Worm (Caenorhabditis elegans) whole organism, young adult: ENCODE data around the gene nhr-4.
A peak's percentile ranks its signal among the peaks of the same experiment; 100 is the strongest.

Source experiments
- B0019.2 ChIP-seq: fragments of 200-800 bp; sonication (Bioruptor generic); conservative IDR thresholded peaks from 2 replicates; pipeline ENCODE4 v1.3.6; 2022; ENCODE audit warnings: missing genetic modification reagents, missing genetic modification characterization, missing compliant biosample characterization
- B0035.1 ChIP-seq: sonication (generic microtip); optimal IDR thresholded peaks from 2 replicates; lab custom pipeline; 2016; ENCODE audit warnings: missing genetic modification characterization, mild to moderate bottlenecking, missing compliant biosample characterization, missing genotype, missing genetic modification reagents
- B0336.3 ChIP-seq: fragments of 200-800 bp; sonication (Bioruptor generic); IDR thresholded peaks from 2 replicates; pipeline ENCODE4 v1.3.6; 2022; ENCODE audit warnings: missing genetic modification characterization, missing compliant biosample characterization
- C06A6.2 ChIP-seq: fragments of 200-800 bp; sonication (Bioruptor generic); conservative IDR thresholded peaks from 2 replicates; pipeline ENCODE4 v1.3.6; 2022; ENCODE audit warnings: missing genetic modification characterization, missing compliant biosample characterization
- D2030.7 ChIP-seq: fragments of 200-800 bp; sonication (Bioruptor generic); IDR thresholded peaks from 2 replicates; pipeline ENCODE4 v1.3.6; 2022; ENCODE audit warnings: missing genetic modification reagents, missing genetic modification characterization, missing compliant biosample characterization
- F10E7.11 ChIP-seq: sonication (generic microtip); optimal IDR thresholded peaks from 2 replicates; lab custom pipeline; 2017; ENCODE audit warnings: mild to moderate bottlenecking, missing genetic modification characterization, moderate library complexity, missing compliant biosample characterization
- F33H1.4 ChIP-seq: fragments of 200-800 bp; sonication (Bioruptor generic); IDR thresholded peaks from 2 replicates; pipeline ENCODE4 v1.3.6; 2022; ENCODE audit warnings: missing genetic modification reagents, missing genetic modification characterization, missing compliant biosample characterization
- F55B11.4 ChIP-seq: sonication (generic microtip); optimal IDR thresholded peaks from 2 replicates; lab custom pipeline; 2016; ENCODE audit warnings: missing compliant biosample characterization, missing genetic modification characterization, borderline replicate concordance; ENCODE audit not compliant: insufficient read depth
- K12H6.12 ChIP-seq: fragments of 200-800 bp; sonication (Bioruptor generic); optimal IDR thresholded peaks from 2 replicates; lab custom pipeline; 2018; ENCODE audit warnings: mild to moderate bottlenecking, missing genetic modification characterization, missing compliant biosample characterization
- T07F8.4 ChIP-seq: sonication (generic microtip); optimal IDR thresholded peaks from 2 replicates; lab custom pipeline; 2016; ENCODE audit warnings: mild to moderate bottlenecking, missing genetic modification characterization, moderate library complexity, missing compliant biosample characterization
- T26A5.8 ChIP-seq: sonication (generic microtip); optimal IDR thresholded peaks from 2 replicates; lab custom pipeline; 2016; ENCODE audit warnings: missing genetic modification characterization, missing compliant biosample characterization
- Y53F4B.3 ChIP-seq: fragments of 200-800 bp; sonication (Bioruptor generic); IDR thresholded peaks from 2 replicates; pipeline ENCODE4 v1.3.6; 2022; ENCODE audit warnings: missing genetic modification reagents, missing genetic modification characterization, missing compliant biosample characterization
- Y56A3A.18 ChIP-seq: fragments of 200-800 bp; sonication (Bioruptor generic); IDR thresholded peaks from 2 replicates; pipeline ENCODE4 v1.3.6; 2022; ENCODE audit warnings: missing genetic modification reagents, missing genetic modification characterization, missing compliant biosample characterization
- Y79H2A.3 ChIP-seq: fragments of 200-800 bp; sonication (Bioruptor generic); conservative IDR thresholded peaks from 2 replicates; pipeline ENCODE4 v1.3.6; 2022; ENCODE audit warnings: missing genetic modification reagents, missing genetic modification characterization, missing compliant biosample characterization
- ama-1 ChIP-seq, 3 experiments: fragments of 150-350 bp in 1 of 3; sonication (generic microtip) in 2 of 3; optimal IDR thresholded peaks; 2 replicates each; lab custom pipeline; 2014 to 2018; ENCODE audit warnings: missing biosample characterization in 2 of 3, missing genetic modification characterization in 2 of 3, missing genetic modification reagents in 2 of 3
- atf-7 ChIP-seq: sonication (generic microtip); optimal IDR thresholded peaks from 2 replicates; lab custom pipeline; 2017; ENCODE audit warnings: mild to moderate bottlenecking, missing genetic modification characterization, missing compliant biosample characterization
- attf-3 ChIP-seq: fragments of 200-800 bp; sonication (Bioruptor generic); conservative IDR thresholded peaks from 2 replicates; pipeline ENCODE4 v1.3.6; 2022; ENCODE audit warnings: missing genetic modification reagents, missing genetic modification characterization, missing compliant biosample characterization
- attf-6 ChIP-seq: fragments of 200-800 bp; sonication (Bioruptor generic); IDR thresholded peaks from 2 replicates; pipeline ENCODE4 v1.3.6; 2022; ENCODE audit warnings: missing genetic modification reagents, missing genetic modification characterization, missing compliant biosample characterization
- bed-2 ChIP-seq: fragments of 200-800 bp; sonication (Bioruptor generic); IDR thresholded peaks from 2 replicates; pipeline ENCODE4 v1.3.6; 2022; ENCODE audit warnings: missing genetic modification reagents, missing genetic modification characterization, missing compliant biosample characterization
- cebp-1 ChIP-seq, 2 experiments: fragments of 200-800 bp in 1 of 2; sonication (Bioruptor generic) in 1 of 2; sonication (generic microtip) in 1 of 2; IDR thresholded peaks in 1 of 2; optimal IDR thresholded peaks in 1 of 2; 2 replicates each; pipeline versions ENCODE4 v1.3.6 to Lab custom; 2017 to 2022; ENCODE audit warnings: missing compliant biosample characterization in 2 of 2, missing genetic modification characterization in 2 of 2, mild to moderate bottlenecking in 1 of 2, missing genetic modification reagents in 1 of 2, moderate library complexity in 1 of 2
- cebp-2 ChIP-seq: fragments of 200-800 bp; sonication (Bioruptor generic); IDR thresholded peaks from 2 replicates; pipeline ENCODE4 v1.3.6; 2022; ENCODE audit warnings: missing genetic modification characterization, missing compliant biosample characterization
- ceh-27 ChIP-seq: fragments of 200-800 bp; sonication (Bioruptor generic); optimal IDR thresholded peaks from 2 replicates; lab custom pipeline; 2018; ENCODE audit warnings: mild to moderate bottlenecking, missing genetic modification characterization, moderate library complexity, missing compliant biosample characterization
- ceh-58 ChIP-seq: fragments of 200-800 bp; sonication (Bioruptor generic); IDR thresholded peaks from 2 replicates; pipeline ENCODE4 v1.3.6; 2022; ENCODE audit warnings: missing genetic modification characterization, missing compliant biosample characterization
- ceh-91 ChIP-seq: fragments of 200-800 bp; sonication (Bioruptor generic); IDR thresholded peaks from 2 replicates; pipeline ENCODE4 v1.3.6; 2022; ENCODE audit warnings: missing genetic modification reagents, missing genetic modification characterization, missing compliant biosample characterization
- chd-7 ChIP-seq: sonication (generic microtip); optimal IDR thresholded peaks from 2 replicates; lab custom pipeline; 2016; ENCODE audit warnings: mild to moderate bottlenecking, missing genetic modification characterization, moderate library complexity, missing compliant biosample characterization
- die-1 ChIP-seq: sonication (generic microtip); optimal IDR thresholded peaks from 2 replicates; lab custom pipeline; 2016; ENCODE audit warnings: missing genotype, mild to moderate bottlenecking, missing genetic modification characterization, missing compliant biosample characterization
- dox-1 ChIP-seq: fragments of 200-800 bp; sonication (Bioruptor generic); IDR thresholded peaks from 2 replicates; pipeline ENCODE4 v1.3.6; 2022; ENCODE audit warnings: missing genetic modification reagents, missing genetic modification characterization, missing compliant biosample characterization
- egl-44 ChIP-seq: fragments of 200-800 bp; sonication (Bioruptor generic); IDR thresholded peaks from 2 replicates; pipeline ENCODE4 v1.3.6; 2022; ENCODE audit warnings: missing genetic modification reagents, missing genetic modification characterization, missing compliant biosample characterization
- ekl-4 ChIP-seq: fragments of 200-800 bp; sonication (Bioruptor generic); IDR thresholded peaks from 2 replicates; pipeline ENCODE4 v1.3.6; 2022; ENCODE audit warnings: missing genetic modification reagents, missing genetic modification characterization, missing compliant biosample characterization
- him-1 ChIP-seq: sonication (generic microtip); optimal IDR thresholded peaks from 2 replicates; lab custom pipeline; 2016; ENCODE audit warnings: missing genotype, missing genetic modification reagents, missing genetic modification characterization, missing compliant biosample characterization
- hsf-1 ChIP-seq: fragments of 200-800 bp; sonication (Bioruptor generic); IDR thresholded peaks from 2 replicates; pipeline ENCODE4 v1.3.6; 2022; ENCODE audit warnings: missing genetic modification reagents, missing genetic modification characterization, missing compliant biosample characterization
- let-526 ChIP-seq: fragments of 200-800 bp; sonication (Bioruptor generic); IDR thresholded peaks from 2 replicates; pipeline ENCODE4 v1.3.6; 2022; ENCODE audit warnings: missing genetic modification reagents, missing genetic modification characterization, missing compliant biosample characterization
- lin-26 ChIP-seq: fragments of 200-800 bp; sonication (Bioruptor generic); IDR thresholded peaks from 2 replicates; pipeline ENCODE4 v1.3.6; 2022; ENCODE audit warnings: missing genetic modification reagents, missing genetic modification characterization, missing compliant biosample characterization
- lir-1 ChIP-seq: fragments of 200-800 bp; sonication (Bioruptor generic); conservative IDR thresholded peaks from 2 replicates; pipeline ENCODE4 v1.3.6; 2022; ENCODE audit warnings: missing genetic modification reagents, missing genetic modification characterization, missing compliant biosample characterization
- madf-3 ChIP-seq: fragments of 200-800 bp; sonication (Bioruptor generic); IDR thresholded peaks from 2 replicates; pipeline ENCODE4 v1.3.6; 2022; ENCODE audit warnings: missing genetic modification reagents, missing genetic modification characterization, missing compliant biosample characterization
- mel-28 ChIP-seq: sonication (generic microtip); optimal IDR thresholded peaks from 2 replicates; lab custom pipeline; 2016; ENCODE audit warnings: borderline replicate concordance, mild to moderate bottlenecking, missing genetic modification characterization, missing compliant biosample characterization
- mxl-1 ChIP-seq: sonication (generic microtip); optimal IDR thresholded peaks from 2 replicates; lab custom pipeline; 2016; ENCODE audit warnings: missing genetic modification characterization, missing compliant biosample characterization
- nfyb-1 ChIP-seq: fragments of 200-800 bp; sonication (Bioruptor generic); IDR thresholded peaks from 2 replicates; pipeline ENCODE4 v1.3.6; 2022; ENCODE audit warnings: missing genetic modification reagents, missing genetic modification characterization, missing compliant biosample characterization
- nhr-90 ChIP-seq: sonication (generic microtip); optimal IDR thresholded peaks from 2 replicates; lab custom pipeline; 2016; ENCODE audit warnings: missing genotype, mild to moderate bottlenecking, missing genetic modification characterization, missing compliant biosample characterization
- repo-1 ChIP-seq: sonication (generic microtip); optimal IDR thresholded peaks from 2 replicates; lab custom pipeline; 2017; ENCODE audit warnings: mild to moderate bottlenecking, missing genetic modification characterization, missing compliant biosample characterization
- rpc-1 ChIP-seq, 2 experiments: fragments of 150-350 bp in 1 of 2; sonication (generic microtip) in 1 of 2; optimal IDR thresholded peaks; 2 replicates each; lab custom pipeline; 2014 to 2018; ENCODE audit warnings: missing biosample characterization in 1 of 2, missing genetic modification characterization in 1 of 2, missing genetic modification reagents in 1 of 2, missing genotype in 1 of 2
- snpc-1.3 ChIP-seq: sonication (generic microtip); optimal IDR thresholded peaks from 2 replicates; lab custom pipeline; 2017; ENCODE audit warnings: missing genetic modification characterization, mild to moderate bottlenecking, missing compliant biosample characterization, antibody characterized with exemption, moderate library complexity, missing genotype, missing genetic modification reagents; ENCODE audit not compliant: insufficient read depth
- snpc-3.4 ChIP-seq: sonication (generic microtip); optimal IDR thresholded peaks from 2 replicates; lab custom pipeline; 2017; ENCODE audit warnings: missing genetic modification characterization, mild to moderate bottlenecking, missing compliant biosample characterization, antibody characterized with exemption, moderate library complexity, missing genotype, missing genetic modification reagents
- sptf-2 ChIP-seq: fragments of 200-800 bp; sonication (Bioruptor generic); optimal IDR thresholded peaks from 2 replicates; lab custom pipeline; 2018; ENCODE audit warnings: mild to moderate bottlenecking, missing genetic modification characterization, missing compliant biosample characterization
- tlf-1 ChIP-seq: fragments of 200-800 bp; sonication (Bioruptor generic); optimal IDR thresholded peaks from 2 replicates; lab custom pipeline; 2018; ENCODE audit warnings: mild to moderate bottlenecking, missing genetic modification characterization, missing compliant biosample characterization
- xnd-1 ChIP-seq: sonication (generic microtip); optimal IDR thresholded peaks from 2 replicates; lab custom pipeline; 2016; ENCODE audit warnings: missing genotype, missing genetic modification reagents, missing genetic modification characterization, missing compliant biosample characterization
- ztf-25 ChIP-seq: fragments of 200-800 bp; sonication (Bioruptor generic); IDR thresholded peaks from 2 replicates; pipeline ENCODE4 v1.3.6; 2022; ENCODE audit warnings: missing genetic modification reagents, missing genetic modification characterization, missing compliant biosample characterization
- ztf-6 ChIP-seq: fragments of 200-800 bp; sonication (Bioruptor generic); IDR thresholded peaks from 2 replicates; pipeline ENCODE4 v1.3.6; 2022; ENCODE audit warnings: missing genetic modification reagents, missing genetic modification characterization, missing compliant biosample characterization

Gene nhr-4

DNA sequence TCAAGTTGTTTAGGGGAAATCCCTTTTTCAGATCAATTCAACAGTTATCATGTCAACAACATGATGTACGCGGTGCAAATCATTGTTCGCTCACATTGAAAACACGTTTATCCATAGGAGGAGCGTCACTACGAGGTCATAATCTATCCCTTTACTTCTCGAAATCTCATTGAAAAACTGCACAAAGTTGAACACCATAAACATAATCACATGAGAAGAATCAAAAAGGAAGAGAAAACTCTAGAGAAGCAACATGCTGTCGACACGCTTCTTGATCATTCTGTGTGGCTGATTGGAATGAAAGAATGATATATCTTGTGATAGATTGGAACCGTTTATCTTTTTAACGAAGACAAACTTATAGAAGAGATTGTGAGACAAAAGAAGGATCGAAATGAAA lies 11.2 kb upstream of the nhr-4 start (continued):
- TF ChIP-seq T07F8.4 (tag; lab: Kevin White, UChicago), result no peak
- TF ChIP-seq chd-7 (tag; lab: Kevin White, UChicago), result peak; percentile 26
- TF ChIP-seq rpc-1 (optimal IDR thresholded peaks at IDR 0.05; lab: Kevin White, UChicago), result no peak
- TF ChIP-seq rpc-1 (tag; optimal IDR thresholded peaks at IDR 0.05; lab: Kevin White, UChicago), result no peak
- peak; percentile 55 for TF ChIP-seq die-1 (tag; lab: Kevin White, UChicago)
- no peak for TF ChIP-seq ceh-91 (GFP tag; lab: Robert Waterston, UW)
- no peak for TF ChIP-seq ceh-58 (GFP tag; lab: Robert Waterston, UW)
- no peak for TF ChIP-seq B0336.3
- TF ChIP-seq D2030.7 (GFP tag; lab: Robert Waterston, UW), result no peak
- TF ChIP-seq mxl-1 (tag; lab: Kevin White, UChicago), result no peak
- no peak for TF ChIP-seq him-1 (tag; lab: Kevin White, UChicago)
- no peak for TF ChIP-seq ekl-4
- TF ChIP-seq mel-28, result no peak
- TF ChIP-seq ztf-6 (GFP tag; lab: Robert Waterston, UW), result no peak
- no peak for TF ChIP-seq F10E7.11 (tag; lab: Kevin White, UChicago)
- no peak for TF ChIP-seq nhr-90 (tag; lab: Kevin White, UChicago)
- TF ChIP-seq hsf-1 (GFP tag; lab: Robert Waterston, UW), result peak; percentile 76
- no peak for TF ChIP-seq repo-1 (tag; lab: Kevin White, UChicago)
- TF ChIP-seq cebp-2, result no peak
- no peak for TF ChIP-seq tlf-1 (GFP tag; lab: Kevin White, UChicago)
- peak; percentile 48; the same call in 1 of the 2 replicates for TF ChIP-seq lin-26 (GFP tag; lab: Robert Waterston, UW)
- TF ChIP-seq F33H1.4 (GFP tag; lab: Robert Waterston, UW), result no peak
- TF ChIP-seq let-526, result no peak
- TF ChIP-seq attf-6 (GFP tag; lab: Robert Waterston, UW), result no peak
- no peak for TF ChIP-seq cebp-1 (GFP tag; IDR thresholded peaks at IDR 0.05; lab: Robert Waterston, UW)
- TF ChIP-seq cebp-1 (tag; optimal IDR thresholded peaks at IDR 0.05; lab: Kevin White, UChicago), result peak; percentile 27
- TF ChIP-seq dox-1, result no peak
- no peak for TF ChIP-seq T26A5.8 (tag; lab: Kevin White, UChicago)
- TF ChIP-seq F55B11.4 (tag; lab: Kevin White, UChicago), result no peak
- no peak for TF ChIP-seq xnd-1 (tag; lab: Kevin White, UChicago)
- no peak for TF ChIP-seq Y53F4B.3 (GFP tag; lab: Robert Waterston, UW)
- TF ChIP-seq Y56A3A.18 (GFP tag; lab: Robert Waterston, UW), result no peak
- no peak for TF ChIP-seq nfyb-1 (GFP tag; lab: Robert Waterston, UW)
- no peak for TF ChIP-seq snpc-1.3 (tag; lab: Kevin White, UChicago)
- TF ChIP-seq snpc-3.4 (tag; lab: Kevin White, UChicago), result no peak
- no peak for TF ChIP-seq sptf-2
- no peak for TF ChIP-seq Y79H2A.3 (GFP tag; lab: Robert Waterston, UW)
- 0 out of 2 replicates have a peak, but pooled peaks have one; percentile 19 for TF ChIP-seq C06A6.2 (GFP tag; lab: Robert Waterston, UW)
- no peak for TF ChIP-seq lir-1 (GFP tag; lab: Robert Waterston, UW)
- TF ChIP-seq atf-7, result no peak
- TF ChIP-seq B0019.2 (GFP tag; lab: Robert Waterston, UW), result no peak
- no peak for TF ChIP-seq madf-3 (GFP tag; lab: Robert Waterston, UW)
- no peak for TF ChIP-seq ztf-25 (GFP tag; lab: Robert Waterston, UW)
- no peak for TF ChIP-seq K12H6.12 (tag; lab: Kevin White, UChicago)
- TF ChIP-seq attf-3 (GFP tag; lab: Robert Waterston, UW), result no peak
- no peak for TF ChIP-seq B0035.1 (tag; lab: Kevin White, UChicago)
- TF ChIP-seq ceh-27, result peak; percentile 6
- TF ChIP-seq egl-44 (GFP tag; lab: Robert Waterston, UW), result no peak
- no peak for TF ChIP-seq bed-2 (GFP tag; lab: Robert Waterston, UW)
- TF ChIP-seq ama-1 (optimal IDR thresholded peaks at IDR 0.05; lab: Kevin White, UChicago), result no peak
- no peak for TF ChIP-seq ama-1 (GFP tag; optimal IDR thresholded peaks at IDR 0.05; lab: Kevin White, UChicago)
